Fruit fly (Drosophila melanogaster) whole organism, embryonic: ENCODE results near the gene Ptth.

ENCODE experiments used
- CG15696 ChIP-seq: fragments of 200-800 bp; sonication (Bioruptor generic); optimal IDR thresholded peaks from 2 replicates; lab custom pipeline; 2019; ENCODE audit warnings: missing biosample characterization, mild to moderate bottlenecking, missing genetic modification characterization, moderate library complexity
- Hr39 ChIP-seq: fragments of >200 bp; optimal IDR thresholded peaks from 2 replicates; lab custom pipeline; 2017
- Pdp1 ChIP-seq, 2 experiments: fragments of 200-800 bp; sonication (Bioruptor generic); optimal IDR thresholded peaks; 3 replicates each; lab custom pipeline; 2016; ENCODE audit warnings: missing biosample characterization in 2 of 2, missing genetic modification characterization in 2 of 2, mild to moderate bottlenecking in 1 of 2, moderate library complexity in 1 of 2
- eyg ChIP-seq: fragments of 200-800 bp; sonication (Bioruptor generic); optimal IDR thresholded peaks from 3 replicates; lab custom pipeline; 2016; ENCODE audit warnings: missing biosample characterization, missing genetic modification characterization
- lov ChIP-seq, 2 experiments: fragments of 200-800 bp in 1 of 2; fragments of >200 bp in 1 of 2; sonication (Bioruptor generic) in 1 of 2; IDR thresholded peaks in 1 of 2; optimal IDR thresholded peaks in 1 of 2; 2 replicates in 1 of 2; 3 replicates in 1 of 2; pipeline versions ENCODE4 v1.3.6 to Lab custom; 2017 to 2022; ENCODE audit warnings: missing biosample characterization in 1 of 2, missing genetic modification characterization in 1 of 2

DNA sequence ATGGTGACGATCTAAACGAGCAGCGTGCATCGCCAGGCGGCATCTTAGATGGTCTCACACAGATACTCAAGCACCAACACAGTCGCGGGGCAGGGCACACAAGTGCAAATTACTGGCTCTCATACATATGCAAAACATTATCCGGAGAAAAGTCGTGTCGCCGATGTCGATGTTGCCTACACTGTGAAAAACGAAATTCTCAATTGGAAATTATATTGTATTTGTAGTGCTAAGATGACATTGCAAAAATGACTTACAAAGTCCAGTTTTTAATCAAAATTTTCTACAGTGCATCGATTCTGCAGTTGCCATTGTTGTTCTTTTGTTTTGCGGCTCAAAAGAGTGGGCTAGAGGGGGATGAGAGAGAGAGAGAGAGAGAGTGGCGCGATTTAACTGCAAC lies 43.0 kb upstream of the Ptth start:
- no peak for TF ChIP-seq eyg (GFP tag; lab: Kevin White, UChicago)
- no peak for TF ChIP-seq CG15696
- TF ChIP-seq Hr39 (lab: Kevin White, UChicago): no peak
- TF ChIP-seq lov (optimal IDR thresholded peaks at IDR 0.05; lab: Kevin White, UChicago): no peak
- no peak for TF ChIP-seq lov (GFP tag; IDR thresholded peaks at IDR 0.05; lab: Robert Waterston, UW)
- no peak for TF ChIP-seq Pdp1 (GFP tag; optimal IDR thresholded peaks at IDR 0.05; lab: Kevin White, UChicago)
